Fruit fly (Drosophila melanogaster) whole organism, prepupa: ENCODE results near the gene Pex12.
A peak's percentile ranks its signal among the peaks of the same experiment; 100 is the strongest.

ENCODE experiments used
- CG10631 ChIP-seq: fragments of 200-800 bp; sonication (Bioruptor generic); optimal IDR thresholded peaks from 2 replicates; lab custom pipeline; 2016; ENCODE audit warnings: missing biosample characterization, missing genetic modification characterization
- CG10669 ChIP-seq: fragments of 200-800 bp; sonication (Bioruptor generic); optimal IDR thresholded peaks from 3 replicates; lab custom pipeline; 2018; ENCODE audit warnings: missing biosample characterization, mild to moderate bottlenecking, missing genetic modification characterization, moderate library complexity
- CG11762 ChIP-seq: fragments of 200-800 bp; sonication (Bioruptor generic); optimal IDR thresholded peaks from 3 replicates; lab custom pipeline; 2016; ENCODE audit warnings: missing biosample characterization, missing genetic modification characterization; ENCODE audit not compliant: insufficient read depth
- CG11902 ChIP-seq: fragments of 200-800 bp; sonication (Bioruptor generic); optimal IDR thresholded peaks from 3 replicates; lab custom pipeline; 2016; ENCODE audit warnings: missing biosample characterization, missing genetic modification characterization
- CG15336 ChIP-seq: fragments of 200-800 bp; sonication (Bioruptor generic); IDR thresholded peaks from 2 replicates; pipeline ENCODE4 v1.3.6; 2022; ENCODE audit warnings: missing biosample characterization, missing genetic modification characterization
- CG1621 ChIP-seq: fragments of 200-800 bp; sonication (Bioruptor generic); optimal IDR thresholded peaks from 3 replicates; lab custom pipeline; 2018; ENCODE audit warnings: missing biosample characterization, mild to moderate bottlenecking, missing genetic modification characterization
- CG16779 ChIP-seq: fragments of 200-800 bp; sonication (Bioruptor generic); optimal IDR thresholded peaks from 3 replicates; lab custom pipeline; 2017; ENCODE audit warnings: missing biosample characterization, mild to moderate bottlenecking, missing genetic modification characterization
- CG3032 ChIP-seq: fragments of 200-800 bp; optimal IDR thresholded peaks from 2 replicates; lab custom pipeline; 2019; ENCODE audit warnings: missing biosample characterization, mild to moderate bottlenecking, missing genetic modification characterization, moderate library complexity
- CG32006 ChIP-seq: fragments of 200-800 bp; sonication (Bioruptor generic); optimal IDR thresholded peaks from 3 replicates; lab custom pipeline; 2017; ENCODE audit warnings: missing biosample characterization, mild to moderate bottlenecking, missing genetic modification characterization
- CG3919 ChIP-seq: fragments of 200-800 bp; sonication (Bioruptor generic); optimal IDR thresholded peaks from 3 replicates; lab custom pipeline; 2016; ENCODE audit warnings: missing biosample characterization, missing genetic modification characterization
- CG6163 ChIP-seq: fragments of 200-800 bp; sonication (Bioruptor generic); IDR thresholded peaks from 3 replicates; pipeline ENCODE4 v1.3.6; 2022; ENCODE audit warnings: missing biosample characterization, missing genetic modification characterization
- CG6808 ChIP-seq: fragments of 200-800 bp; sonication (Bioruptor generic); optimal IDR thresholded peaks from 3 replicates; lab custom pipeline; 2017; ENCODE audit warnings: missing biosample characterization, missing genetic modification characterization, mild to moderate bottlenecking, moderate library complexity, missing genetic modification reagents
- CG6854 ChIP-seq: fragments of 200-800 bp; sonication (Bioruptor generic); optimal IDR thresholded peaks from 2 replicates; lab custom pipeline; 2017; ENCODE audit warnings: missing biosample characterization, mild to moderate bottlenecking, missing genetic modification characterization
- CG7368 ChIP-seq: fragments of 200-800 bp; sonication (Bioruptor generic); optimal IDR thresholded peaks from 3 replicates; lab custom pipeline; 2016; ENCODE audit warnings: missing biosample characterization, missing genetic modification characterization
- CG8119 ChIP-seq: fragments of 200-800 bp; sonication (Bioruptor generic); IDR thresholded peaks from 3 replicates; pipeline ENCODE4 v1.3.6; 2022; ENCODE audit warnings: missing biosample characterization, missing genetic modification characterization
- Eip75B ChIP-seq: fragments of 200-800 bp; sonication (Bioruptor generic); optimal IDR thresholded peaks from 3 replicates; lab custom pipeline; 2016; ENCODE audit warnings: missing biosample characterization, missing genetic modification characterization
- Eip78C ChIP-seq: fragments of 200-800 bp; sonication (Bioruptor generic); peaks from one replicate; lab custom pipeline; 2016; ENCODE audit warnings: missing biosample characterization, missing genetic modification characterization
- Ets21C ChIP-seq: fragments of 200-800 bp; sonication (Bioruptor generic); optimal IDR thresholded peaks from 3 replicates; lab custom pipeline; 2016; ENCODE audit warnings: missing biosample characterization, missing genetic modification characterization
- Ets96B ChIP-seq: fragments of 200-800 bp; optimal IDR thresholded peaks from 2 replicates; lab custom pipeline; 2019; ENCODE audit warnings: missing biosample characterization, mild to moderate bottlenecking, missing genetic modification characterization, moderate library complexity
- Gug ChIP-seq: fragments of 200-800 bp; sonication (Bioruptor generic); IDR thresholded peaks from 2 replicates; pipeline ENCODE4 v1.3.6; 2022; ENCODE audit warnings: missing biosample characterization, missing genetic modification characterization
- Hr38 ChIP-seq: sonication (Bioruptor generic); optimal IDR thresholded peaks from 2 replicates; lab custom pipeline; 2016; ENCODE audit warnings: missing biosample characterization, missing genetic modification characterization
- Hr39 ChIP-seq: fragments of 200-800 bp; sonication (Bioruptor generic); optimal IDR thresholded peaks from 2 replicates; lab custom pipeline; 2016; ENCODE audit warnings: missing biosample characterization, missing genetic modification characterization
- Hr4 ChIP-seq: fragments of 200-800 bp; sonication (Bioruptor generic); optimal IDR thresholded peaks from 3 replicates; lab custom pipeline; 2016; ENCODE audit warnings: missing biosample characterization, missing genetic modification characterization
- Lpt ChIP-seq: fragments of 200-800 bp; sonication (Bioruptor generic); optimal IDR thresholded peaks from 3 replicates; lab custom pipeline; 2016; ENCODE audit warnings: missing biosample characterization, missing genetic modification characterization
- Met ChIP-seq: fragments of 200-800 bp; sonication (Bioruptor generic); optimal IDR thresholded peaks from 3 replicates; lab custom pipeline; 2016; ENCODE audit warnings: missing biosample characterization, missing genetic modification characterization
- Sox14 ChIP-seq: fragments of 200-800 bp; sonication (Bioruptor generic); optimal IDR thresholded peaks from 3 replicates; lab custom pipeline; 2016; ENCODE audit warnings: missing biosample characterization, missing genetic modification characterization
- achi ChIP-seq: fragments of 200-800 bp; sonication (Bioruptor generic); optimal IDR thresholded peaks from 3 replicates; lab custom pipeline; 2016; ENCODE audit warnings: missing biosample characterization, missing genetic modification characterization
- acj6 ChIP-seq: fragments of 200-800 bp; sonication (Bioruptor generic); optimal IDR thresholded peaks from 3 replicates; lab custom pipeline; 2016; ENCODE audit warnings: missing biosample characterization, missing genetic modification characterization
- cyc ChIP-seq: fragments of 200-800 bp; sonication (Bioruptor generic); optimal IDR thresholded peaks from 3 replicates; lab custom pipeline; 2016; ENCODE audit warnings: missing biosample characterization, missing genetic modification characterization
- dac ChIP-seq: fragments of 200-800 bp; sonication (Bioruptor generic); optimal IDR thresholded peaks from 2 replicates; lab custom pipeline; 2017; ENCODE audit warnings: missing biosample characterization, mild to moderate bottlenecking, missing genetic modification characterization
- eg ChIP-seq: fragments of 200-800 bp; sonication (Bioruptor generic); IDR thresholded peaks from 3 replicates; pipeline ENCODE4 v1.3.6; 2022; ENCODE audit warnings: missing biosample characterization, missing genetic modification characterization
- fd59A ChIP-seq: fragments of 200-800 bp; sonication (Bioruptor generic); optimal IDR thresholded peaks from 2 replicates; lab custom pipeline; 2017; ENCODE audit warnings: missing biosample characterization, mild to moderate bottlenecking, missing genetic modification characterization, missing genetic modification reagents
- fd85E ChIP-seq: fragments of 200-800 bp; sonication (Bioruptor generic); optimal IDR thresholded peaks from 3 replicates; lab custom pipeline; 2016; ENCODE audit warnings: missing biosample characterization, missing genetic modification characterization
- lz ChIP-seq: fragments of 200-800 bp; sonication (Bioruptor generic); optimal IDR thresholded peaks from 3 replicates; lab custom pipeline; 2016; ENCODE audit warnings: missing biosample characterization, missing genetic modification characterization
- net ChIP-seq: fragments of 200-800 bp; sonication (Bioruptor generic); optimal IDR thresholded peaks from 3 replicates; lab custom pipeline; 2016; ENCODE audit warnings: missing biosample characterization, missing genetic modification characterization
- pdm3 ChIP-seq: fragments of 200-800 bp; sonication (Bioruptor generic); optimal IDR thresholded peaks from 3 replicates; lab custom pipeline; 2016; ENCODE audit warnings: missing biosample characterization, missing genetic modification characterization
- salr ChIP-seq, 2 experiments: fragments of 200-800 bp; sonication (Bioruptor generic); optimal IDR thresholded peaks; 3 replicates each; lab custom pipeline; 2016 to 2018; ENCODE audit warnings: missing biosample characterization in 2 of 2, missing genetic modification characterization in 2 of 2, mild to moderate bottlenecking in 1 of 2
- spab ChIP-seq: fragments of 200-800 bp; sonication (Bioruptor generic); optimal IDR thresholded peaks from 2 replicates; lab custom pipeline; 2017; ENCODE audit warnings: missing biosample characterization, mild to moderate bottlenecking, missing genetic modification characterization, missing genetic modification reagents
- svp ChIP-seq: fragments of 200-800 bp; sonication (Bioruptor generic); peaks from one replicate; lab custom pipeline; 2016; ENCODE audit warnings: missing biosample characterization, missing genetic modification characterization
- topi ChIP-seq: fragments of 200-800 bp; sonication (Bioruptor generic); optimal IDR thresholded peaks from 3 replicates; lab custom pipeline; 2016; ENCODE audit warnings: missing biosample characterization, missing genetic modification characterization
- vri ChIP-seq: fragments of 200-800 bp; sonication (Bioruptor generic); optimal IDR thresholded peaks from 3 replicates; lab custom pipeline; 2016; ENCODE audit warnings: missing biosample characterization, mild to moderate bottlenecking, missing genetic modification characterization

The Pex12 gene

dm6 chr2L:843301-843700 lies 27.5 kb downstream of the Pex12 start (continued):
- TF ChIP-seq Hr39 (GFP tag; lab: Kevin White, UChicago) (peak; percentile 53), CG11902 (GFP tag; lab: Kevin White, UChicago) (no peak)

dm6 chr2L:843850-844791 lies 28.3 kb downstream of the Pex12 start:
- TF ChIP-seq Gug (GFP tag; lab: Robert Waterston, UW) (peak; percentile 38), CG8119 (GFP tag; lab: Robert Waterston, UW) (peak; percentile 57; the same call in 2 of the 3 replicates), Eip75B (peak; percentile 23), dac (GFP tag; lab: Kevin White, UChicago) (peak; percentile 11), Hr4 (GFP tag; lab: Kevin White, UChicago) (peak; percentile 43), CG6808 (GFP tag; lab: Kevin White, UChicago) (peak; percentile 34), fd85E (GFP tag; lab: Kevin White, UChicago) (no peak), salr (GFP tag; optimal IDR thresholded peaks at IDR 0.05; lab: Kevin White, UChicago) (peak in 1 of 2 experiments; percentile 19), acj6 (GFP tag; lab: Kevin White, UChicago) (peak; percentile 18), vri (GFP tag; lab: Kevin White, UChicago) (no peak), CG10631 (GFP tag; lab: Kevin White, UChicago) (peak; percentile 41), Hr38 (GFP tag; lab: Kevin White, UChicago) (no peak), CG32006 (peak; percentile 62), Met (GFP tag; lab: Kevin White, UChicago) (no peak), net (peak; percentile 36), CG7368 (peak; percentile 18), CG1621 (peak; percentile 45), CG3919 (peak; percentile 28), CG3032 (peak; percentile 28), CG15336 (GFP tag; lab: Robert Waterston, UW) (peak; percentile 49), svp (GFP tag; lab: Kevin White, UChicago) (peak; percentile 41), Hr39 (GFP tag; lab: Kevin White, UChicago) (no peak), CG6854 (peak; percentile 16), CG11762 (GFP tag; lab: Kevin White, UChicago) (no peak), fd59A (GFP tag; lab: Kevin White, UChicago) (peak; percentile 23), eg (GFP tag; lab: Robert Waterston, UW) (peak; percentile 74), cyc (GFP tag; lab: Kevin White, UChicago) (no peak), Lpt (GFP tag; lab: Kevin White, UChicago) (no peak), achi (peak; percentile 45), Ets21C (GFP tag; lab: Kevin White, UChicago) (no peak), CG6163 (GFP tag; lab: Robert Waterston, UW) (peak; percentile 80), pdm3 (GFP tag; lab: Kevin White, UChicago) (peak; percentile 22), CG10669 (GFP tag; lab: Kevin White, UChicago) (peak; percentile 53), Eip78C (peak; percentile 76), spab (GFP tag; lab: Kevin White, UChicago) (peak; percentile 34), topi (GFP tag; lab: Kevin White, UChicago) (peak; percentile 17), CG16779 (tag; lab: Kevin White, UChicago) (no peak), lz (GFP tag; lab: Kevin White, UChicago) (no peak), Sox14 (GFP tag; lab: Kevin White, UChicago) (peak; percentile 33), Ets96B (peak; percentile 50)
